Fruit fly (Drosophila melanogaster) whole organism, embryonic: ENCODE results near the gene CG13081.

Source experiments
- Blimp-1 ChIP-seq: fragments of 200-800 bp; sonication (Bioruptor generic); optimal IDR thresholded peaks from 3 replicates; lab custom pipeline; 2018; ENCODE audit warnings: missing biosample characterization, missing genetic modification characterization, mild to moderate bottlenecking, moderate library complexity, missing genetic modification reagents
- CG10267 ChIP-seq: fragments of 200-800 bp; sonication (Bioruptor generic); optimal IDR thresholded peaks from 2 replicates; lab custom pipeline; 2018; ENCODE audit warnings: missing biosample characterization, mild to moderate bottlenecking, missing genetic modification characterization, moderate library complexity
- CG10431 ChIP-seq: fragments of 200-800 bp; sonication (Bioruptor generic); optimal IDR thresholded peaks from 3 replicates; lab custom pipeline; 2018; ENCODE audit warnings: missing biosample characterization, mild to moderate bottlenecking, missing genetic modification characterization
- CG10959 ChIP-seq: fragments of 200-800 bp; sonication (Bioruptor generic); IDR thresholded peaks from 2 replicates; pipeline ENCODE4 v1.3.6; 2022; ENCODE audit warnings: missing biosample characterization, missing genetic modification characterization
- CG12942 ChIP-seq: fragments of 200-800 bp; sonication (Bioruptor generic); optimal IDR thresholded peaks from 3 replicates; lab custom pipeline; 2016; ENCODE audit warnings: missing biosample characterization, missing genetic modification characterization
- CG14014 ChIP-seq: fragments of 200-800 bp; sonication (Bioruptor generic); IDR thresholded peaks from 2 replicates; pipeline ENCODE4 v1.3.6; 2022; ENCODE audit warnings: missing biosample characterization, missing genetic modification characterization
- CG14667 ChIP-seq: fragments of 200-800 bp; sonication (Bioruptor generic); IDR thresholded peaks from 2 replicates; pipeline ENCODE4 v1.3.6; 2022; ENCODE audit warnings: missing biosample characterization, missing genetic modification characterization
- CG17912 ChIP-seq: fragments of 200-800 bp; sonication (Bioruptor generic); optimal IDR thresholded peaks from 2 replicates; lab custom pipeline; 2018; ENCODE audit warnings: missing biosample characterization, mild to moderate bottlenecking, missing genetic modification characterization
- CG2129 ChIP-seq: fragments of 200-800 bp; sonication (Bioruptor generic); IDR thresholded peaks from 2 replicates; pipeline ENCODE4 v1.3.6; 2022; ENCODE audit warnings: missing biosample characterization, missing genetic modification characterization; ENCODE audit not compliant: partially characterized antibody
- CG2875 ChIP-seq: fragments of 200-800 bp; sonication (Bioruptor generic); optimal IDR thresholded peaks from 2 replicates; lab custom pipeline; 2017; ENCODE audit warnings: missing biosample characterization, mild to moderate bottlenecking, missing genetic modification characterization, missing genetic modification reagents
- CG31388 ChIP-seq: fragments of 200-800 bp; sonication (Bioruptor generic); optimal IDR thresholded peaks from 2 replicates; lab custom pipeline; 2016; ENCODE audit warnings: missing biosample characterization, missing genetic modification characterization
- CG31441 ChIP-seq: fragments of 200-800 bp; sonication (Bioruptor generic); IDR thresholded peaks from 2 replicates; pipeline ENCODE4 v1.3.6; 2022; ENCODE audit warnings: missing biosample characterization, missing genetic modification characterization
- CG4360 ChIP-seq: fragments of 200-800 bp; sonication (Bioruptor generic); IDR thresholded peaks from 2 replicates; pipeline ENCODE4 v1.3.6; 2022; ENCODE audit warnings: missing biosample characterization, missing genetic modification characterization
- CG6654 ChIP-seq: fragments of 200-800 bp; sonication (Bioruptor generic); optimal IDR thresholded peaks from 2 replicates; lab custom pipeline; 2017; ENCODE audit warnings: missing biosample characterization, mild to moderate bottlenecking, missing genetic modification characterization
- CG6683 ChIP-seq: fragments of 200-800 bp; sonication (Bioruptor generic); optimal IDR thresholded peaks from 2 replicates; lab custom pipeline; 2017; ENCODE audit warnings: missing biosample characterization, mild to moderate bottlenecking, missing genetic modification characterization, missing genetic modification reagents
- CG6854 ChIP-seq: fragments of 200-800 bp; sonication (Bioruptor generic); optimal IDR thresholded peaks from 3 replicates; lab custom pipeline; 2017; ENCODE audit warnings: missing biosample characterization, mild to moderate bottlenecking, missing genetic modification characterization
- CG7963 ChIP-seq: fragments of 200-800 bp; sonication (Bioruptor generic); IDR thresholded peaks from 3 replicates; pipeline ENCODE4 v1.3.6; 2022; ENCODE audit warnings: missing biosample characterization, missing genetic modification characterization; ENCODE audit not compliant: partially characterized antibody
- CG9727 ChIP-seq: fragments of 200-800 bp; sonication (Bioruptor generic); optimal IDR thresholded peaks from 3 replicates; lab custom pipeline; 2017; ENCODE audit warnings: missing biosample characterization, mild to moderate bottlenecking, missing genetic modification characterization
- CG9797 ChIP-seq: fragments of 200-800 bp; sonication (Bioruptor generic); optimal IDR thresholded peaks from 3 replicates; lab custom pipeline; 2018; ENCODE audit warnings: missing biosample characterization, mild to moderate bottlenecking, missing genetic modification characterization
- Mad ChIP-seq: fragments of 200-800 bp; sonication (Bioruptor generic); optimal IDR thresholded peaks from 2 replicates; lab custom pipeline; 2016; ENCODE audit warnings: missing biosample characterization, missing genetic modification characterization
- NC2α ChIP-seq: fragments of 200-800 bp; sonication (Bioruptor generic); optimal IDR thresholded peaks from 2 replicates; lab custom pipeline; 2016; ENCODE audit warnings: missing biosample characterization, missing genetic modification characterization
- Pdp1 ChIP-seq, 2 experiments: fragments of 200-800 bp; sonication (Bioruptor generic); optimal IDR thresholded peaks; 3 replicates each; lab custom pipeline; 2016; ENCODE audit warnings: missing biosample characterization in 2 of 2, missing genetic modification characterization in 2 of 2, mild to moderate bottlenecking in 1 of 2, moderate library complexity in 1 of 2
- Ravus ChIP-seq: fragments of 200-800 bp; sonication (Bioruptor generic); IDR thresholded peaks from 2 replicates; pipeline ENCODE4 v1.3.6; 2022; ENCODE audit warnings: missing biosample characterization, missing genetic modification characterization
- Sry-δ ChIP-seq: fragments of 200-800 bp; sonication (Bioruptor generic); optimal IDR thresholded peaks from 2 replicates; lab custom pipeline; 2016; ENCODE audit warnings: missing biosample characterization, missing genetic modification characterization
- aop ChIP-seq: fragments of 200-800 bp; sonication (Bioruptor generic); IDR thresholded peaks from 2 replicates; pipeline ENCODE4 v1.3.6; 2022; ENCODE audit warnings: missing biosample characterization, missing genetic modification characterization
- ara ChIP-seq: fragments of 200-800 bp; sonication (Bioruptor generic); IDR thresholded peaks from 2 replicates; pipeline ENCODE4 v1.3.6; 2022; ENCODE audit warnings: missing biosample characterization, missing genetic modification characterization
- ato ChIP-seq: fragments of 200-800 bp; sonication (Bioruptor generic); IDR thresholded peaks from 2 replicates; pipeline ENCODE4 v1.3.6; 2022; ENCODE audit warnings: missing biosample characterization, missing genetic modification characterization; ENCODE audit not compliant: partially characterized antibody
- az2 ChIP-seq: fragments of 200-800 bp; sonication (Bioruptor generic); optimal IDR thresholded peaks from 3 replicates; lab custom pipeline; 2016; ENCODE audit warnings: missing biosample characterization, missing genetic modification characterization
- cas ChIP-seq: fragments of 200-800 bp; sonication (Bioruptor generic); IDR thresholded peaks from 2 replicates; pipeline ENCODE4 v1.3.6; 2022; ENCODE audit warnings: missing biosample characterization, missing genetic modification characterization
- chinmo ChIP-seq: fragments of 200-800 bp; sonication (Bioruptor generic); IDR thresholded peaks from 4 replicates; pipeline ENCODE4 v1.3.6; 2022; ENCODE audit warnings: missing biosample characterization, missing genetic modification characterization; ENCODE audit not compliant: partially characterized antibody
- crc ChIP-seq: fragments of 200-800 bp; sonication (Bioruptor generic); optimal IDR thresholded peaks from 2 replicates; lab custom pipeline; 2016; ENCODE audit warnings: missing biosample characterization, missing genetic modification characterization
- gcm2 ChIP-seq: fragments of 200-800 bp; sonication (Bioruptor generic); optimal IDR thresholded peaks from 2 replicates; lab custom pipeline; 2016; ENCODE audit warnings: missing biosample characterization, missing genetic modification characterization
- grn ChIP-seq: fragments of 200-800 bp; sonication (Bioruptor generic); optimal IDR thresholded peaks from 3 replicates; lab custom pipeline; 2017; ENCODE audit warnings: missing biosample characterization, missing genetic modification characterization
- gro ChIP-seq: fragments of 200-800 bp; sonication (Bioruptor generic); optimal IDR thresholded peaks from 2 replicates; lab custom pipeline; 2016; ENCODE audit warnings: missing biosample characterization, missing genetic modification characterization
- gt ChIP-seq: fragments of 200-800 bp; sonication (Bioruptor generic); IDR thresholded peaks from 2 replicates; pipeline ENCODE4 v1.3.6; 2022; ENCODE audit warnings: missing biosample characterization, missing genetic modification characterization
- ind ChIP-seq: fragments of 200-800 bp; sonication (Bioruptor generic); optimal IDR thresholded peaks from 3 replicates; lab custom pipeline; 2016; ENCODE audit warnings: missing biosample characterization, missing genetic modification characterization
- insv ChIP-seq, 2 experiments: fragments of 200-800 bp; sonication (Bioruptor generic); optimal IDR thresholded peaks; 3 replicates each; lab custom pipeline; 2016 to 2018; ENCODE audit warnings: missing biosample characterization in 2 of 2, missing genetic modification characterization in 2 of 2
- kni ChIP-seq: fragments of 200-800 bp; sonication (Bioruptor generic); optimal IDR thresholded peaks from 3 replicates; lab custom pipeline; 2017; ENCODE audit warnings: mild to moderate bottlenecking, missing biosample characterization, missing genetic modification reagents, missing genetic modification characterization
- oc ChIP-seq: fragments of 200-800 bp; sonication (Bioruptor generic); optimal IDR thresholded peaks from 2 replicates; lab custom pipeline; 2018; ENCODE audit warnings: missing biosample characterization, mild to moderate bottlenecking, missing genetic modification characterization, moderate library complexity
- p53 ChIP-seq: fragments of 200-800 bp; sonication (Bioruptor generic); optimal IDR thresholded peaks from 2 replicates; lab custom pipeline; 2016; ENCODE audit warnings: missing biosample characterization, missing genetic modification characterization
- phol ChIP-seq: fragments of 200-800 bp; sonication (Bioruptor generic); optimal IDR thresholded peaks from 3 replicates; lab custom pipeline; 2018; ENCODE audit warnings: missing biosample characterization, mild to moderate bottlenecking, missing genetic modification characterization, moderate library complexity
- pita ChIP-seq: fragments of 200-800 bp; sonication (Bioruptor generic); optimal IDR thresholded peaks from 2 replicates; lab custom pipeline; 2017; ENCODE audit warnings: missing biosample characterization, mild to moderate bottlenecking, missing genetic modification characterization
- sc ChIP-seq, 3 experiments: fragments of >200 bp in 2 of 3; fragments of 200-800 bp in 1 of 3; sonication (Bioruptor generic) in 1 of 3; optimal IDR thresholded peaks; 2 replicates in 2 of 3; 3 replicates in 1 of 3; lab custom pipeline; 2017; ENCODE audit warnings: mild to moderate bottlenecking in 1 of 3, missing biosample characterization in 1 of 3, missing genetic modification characterization in 1 of 3, missing genetic modification reagents in 1 of 3
- sisA ChIP-seq: fragments of 200-800 bp; sonication (Bioruptor generic); IDR thresholded peaks from 2 replicates; pipeline ENCODE4 v1.3.6; 2022; ENCODE audit warnings: missing biosample characterization, missing genetic modification characterization
- sob ChIP-seq: fragments of 200-800 bp; sonication (Bioruptor generic); IDR thresholded peaks from 2 replicates; pipeline ENCODE4 v1.3.6; 2022; ENCODE audit warnings: missing biosample characterization, missing genetic modification characterization
- sr ChIP-seq: fragments of 200-800 bp; sonication (Bioruptor generic); IDR thresholded peaks from 3 replicates; pipeline ENCODE4 v1.3.6; 2022; ENCODE audit warnings: missing biosample characterization, missing genetic modification characterization
- tio ChIP-seq: fragments of 200-800 bp; sonication (Bioruptor generic); optimal IDR thresholded peaks from 2 replicates; lab custom pipeline; 2017; ENCODE audit warnings: missing biosample characterization, missing genetic modification characterization, inconsistent platforms
- trh ChIP-seq: fragments of 200-800 bp; sonication (Bioruptor generic); optimal IDR thresholded peaks from 2 replicates; lab custom pipeline; 2016; ENCODE audit warnings: missing biosample characterization, missing genetic modification characterization
- ttk ChIP-seq: fragments of 200-800 bp; sonication (Bioruptor generic); IDR thresholded peaks from 2 replicates; pipeline ENCODE4 v2.1.2; 2022; ENCODE audit warnings: missing biosample characterization, missing genetic modification characterization

CG13081 gene

dm6 chr2L:19575626-19576298 lies 35.4 kb downstream of the CG13081 start (continued):
- TF ChIP-seq CG7963 (GFP tag; lab: Robert Waterston, UW) (no peak), az2 (GFP tag; lab: Kevin White, UChicago) (peak; percentile 97), cas (GFP tag; lab: Robert Waterston, UW) (peak; percentile 74), phol (peak; percentile 97), CG17912 (GFP tag; lab: Kevin White, UChicago) (peak; percentile 62), ato (no peak), gcm2 (peak; percentile 87), CG31441 (peak; percentile 97), sisA (GFP tag; lab: Robert Waterston, UW) (peak; percentile 94), insv (GFP tag; optimal IDR thresholded peaks at IDR 0.05; lab: Kevin White, UChicago) (peak; percentile 67 to 85), crc (GFP tag; lab: Kevin White, UChicago) (peak; percentile 95), CG9797 (GFP tag; lab: Kevin White, UChicago) (peak; percentile 51), CG6854 (peak; percentile 91), CG9727 (GFP tag; lab: Kevin White, UChicago) (peak; percentile 98), Mad (GFP tag; lab: Kevin White, UChicago) (peak; percentile 96), CG6654 (GFP tag; lab: Kevin White, UChicago) (peak; percentile 89), Sry-δ (GFP tag; lab: Kevin White, UChicago) (peak; percentile 69), CG2875 (GFP tag; lab: Kevin White, UChicago) (peak; percentile 91), ttk (GFP tag; lab: Robert Waterston, UW) (peak; percentile 85), CG4360 (GFP tag; lab: Robert Waterston, UW) (no peak; the same call in 1 of the 2 replicates), Pdp1 (GFP tag; optimal IDR thresholded peaks at IDR 0.05; lab: Kevin White, UChicago) (peak; percentile 93 to 98), CG6683 (GFP tag; lab: Kevin White, UChicago) (peak; percentile 86), pita (GFP tag; lab: Kevin White, UChicago) (peak; percentile 62), ind (GFP tag; lab: Kevin White, UChicago) (peak; percentile 97), CG14014 (GFP tag; lab: Robert Waterston, UW) (peak; percentile 94), Blimp-1 (peak; percentile 94), sc (optimal IDR thresholded peaks at IDR 0.05; lab: Kevin White, UChicago) (no peak), sc (GFP tag; optimal IDR thresholded peaks at IDR 0.05; lab: Kevin White, UChicago) (peak; percentile 91), sob (GFP tag; lab: Robert Waterston, UW) (peak; percentile 94), ara (GFP tag; lab: Robert Waterston, UW) (peak; percentile 85), tio (GFP tag; lab: Kevin White, UChicago) (peak; percentile 97), gro (GFP tag; lab: Kevin White, UChicago) (peak; percentile 98), trh (GFP tag; lab: Kevin White, UChicago) (peak; percentile 96), aop (GFP tag; lab: Robert Waterston, UW) (peak; percentile 99), CG14667 (GFP tag; lab: Robert Waterston, UW) (peak; percentile 87), p53 (peak; percentile 91), sr (0 out of 3 replicates have a peak, but pooled peaks have one; percentile 44), CG31388 (GFP tag; lab: Kevin White, UChicago) (peak; percentile 88), Ravus (GFP tag; lab: Robert Waterston, UW) (peak; percentile 87), CG10431 (peak; percentile 73), gt (GFP tag; lab: Robert Waterston, UW) (peak; percentile 56; the same call in 1 of the 2 replicates), oc (tag; lab: Kevin White, UChicago) (peak; percentile 87), NC2α (GFP tag; lab: Kevin White, UChicago) (peak; percentile 94), CG10959 (peak; percentile 84), CG10267 (tag; lab: Kevin White, UChicago) (peak; percentile 90), kni (GFP tag; lab: Kevin White, UChicago) (peak; percentile 95), CG2129 (no peak), grn (GFP tag; lab: Kevin White, UChicago) (peak; percentile 78), CG12942 (peak; percentile 97), chinmo (GFP tag; lab: Robert Waterston, UW) (peak; percentile 89)
